Worm (Caenorhabditis elegans) whole organism, midembryonic: ENCODE data around the gene srlf-9.

Source experiments
- flt-1 ChIP-seq: fragments of 200-800 bp; sonication (Bioruptor generic); IDR thresholded peaks from 2 replicates; pipeline ENCODE4 v1.3.6; 2022; ENCODE audit warnings: missing genetic modification characterization, missing compliant biosample characterization
- med-1 ChIP-seq: sonication (generic microtip); optimal IDR thresholded peaks from 2 replicates; lab custom pipeline; 2017; ENCODE audit warnings: missing genetic modification characterization, mild to moderate bottlenecking, missing compliant biosample characterization, antibody characterized with exemption, missing genetic modification reagents; ENCODE audit not compliant: insufficient read depth
- ref-1 ChIP-seq: fragments of 200-800 bp; sonication (Bioruptor generic); conservative IDR thresholded peaks from 2 replicates; pipeline ENCODE4 v1.3.6; 2022; ENCODE audit warnings: missing genetic modification reagents, missing genetic modification characterization, missing compliant biosample characterization
- tab-1 ChIP-seq: fragments of 200-800 bp; sonication (Bioruptor generic); IDR thresholded peaks from 2 replicates; pipeline ENCODE4 v1.3.6; 2022; ENCODE audit warnings: missing genetic modification characterization, missing compliant biosample characterization
- ztf-23 ChIP-seq: fragments of 200-800 bp; sonication (Bioruptor generic); IDR thresholded peaks from 2 replicates; pipeline ENCODE4 v1.3.6; 2022; ENCODE audit warnings: missing genetic modification reagents, missing genetic modification characterization, missing compliant biosample characterization

ce11 chrIII:13439415-13439814 lies 37.8 kb upstream of the srlf-9 start, which contains the start of gene ciao-2B:
- no peak for TF ChIP-seq ref-1 (GFP tag; lab: Robert Waterston, UW)
- TF ChIP-seq med-1 (GFP tag; lab: Kevin White, UChicago): no peak
- TF ChIP-seq ztf-23 (GFP tag; lab: Robert Waterston, UW): no peak
- TF ChIP-seq flt-1 (GFP tag; lab: Robert Waterston, UW): no peak
- TF ChIP-seq tab-1: no peak
